Worm (Caenorhabditis elegans) whole organism, L2 larva: ENCODE data around the gene irk-1.

Experiments used
- nhr-77 ChIP-seq: fragments of 150-350 bp; optimal IDR thresholded peaks from 2 replicates; lab custom pipeline; 2014; ENCODE audit warnings: missing biosample characterization, missing genetic modification characterization
- sma-9 ChIP-seq, 2 experiments: fragments of 150-350 bp in 1 of 2; sonication (generic microtip) in 1 of 2; optimal IDR thresholded peaks; 2 replicates each; lab custom pipeline; 2014 to 2016; ENCODE audit warnings: missing genetic modification characterization in 2 of 2, mild to moderate bottlenecking in 1 of 2, missing biosample characterization in 1 of 2, missing compliant biosample characterization in 1 of 2, missing genetic modification reagents in 1 of 2, moderate library complexity in 1 of 2

ce11 chrX:6805427-6805826 lies 27.5 kb upstream of the irk-1 start:
- TF ChIP-seq nhr-77 (no peak), sma-9 (GFP tag; optimal IDR thresholded peaks at IDR 0.05; lab: Kevin White, UChicago) (no peak), sma-9 (tag; optimal IDR thresholded peaks at IDR 0.05; lab: Kevin White, UChicago) (no peak)
